Worm (Caenorhabditis elegans): ENCODE results near the gene pat-3.

Gene pat-3

DNA sequence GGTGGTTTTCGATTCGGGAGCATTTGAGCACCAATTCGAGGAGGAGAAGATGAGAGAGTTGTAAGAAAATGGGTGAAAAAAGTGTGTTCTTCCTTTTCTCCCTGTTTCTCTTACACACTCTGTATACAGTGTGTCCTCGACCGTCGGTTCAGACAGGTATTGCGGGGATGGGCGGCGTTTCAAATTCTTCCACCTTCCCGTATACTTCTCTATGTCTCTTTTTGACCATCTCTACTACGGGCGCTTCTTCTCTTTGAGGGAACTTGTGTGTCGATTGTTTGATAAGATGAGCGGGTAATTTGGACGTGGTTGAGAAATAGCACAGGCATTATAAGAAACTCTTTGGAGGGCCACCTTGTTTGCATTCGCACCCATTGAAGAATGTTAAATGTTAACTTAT is 26.4 kb downstream of the pat-3 start:
- TF ChIP-seq dox-1 (GFP tag; IDR thresholded peaks at IDR 0.05) (peak; percentile 74), attf-5 (GFP tag; optimal IDR thresholded peaks at IDR 0.05) (peak; percentile 12), ceh-58 (GFP tag; IDR thresholded peaks at IDR 0.05) (no peak), attf-6 (GFP tag; IDR thresholded peaks at IDR 0.05) (no peak), hmg-1.2 (GFP tag; IDR thresholded peaks at IDR 0.05) (peak; percentile 24; the same call in 1 of the 2 replicates), nhr-80 (tag; optimal IDR thresholded peaks at IDR 0.05) (peak; percentile 91), cebp-1 (GFP tag; IDR thresholded peaks at IDR 0.05) (no peak), cebp-1 (tag; optimal IDR thresholded peaks at IDR 0.05) (peak; percentile 48)

DNA sequence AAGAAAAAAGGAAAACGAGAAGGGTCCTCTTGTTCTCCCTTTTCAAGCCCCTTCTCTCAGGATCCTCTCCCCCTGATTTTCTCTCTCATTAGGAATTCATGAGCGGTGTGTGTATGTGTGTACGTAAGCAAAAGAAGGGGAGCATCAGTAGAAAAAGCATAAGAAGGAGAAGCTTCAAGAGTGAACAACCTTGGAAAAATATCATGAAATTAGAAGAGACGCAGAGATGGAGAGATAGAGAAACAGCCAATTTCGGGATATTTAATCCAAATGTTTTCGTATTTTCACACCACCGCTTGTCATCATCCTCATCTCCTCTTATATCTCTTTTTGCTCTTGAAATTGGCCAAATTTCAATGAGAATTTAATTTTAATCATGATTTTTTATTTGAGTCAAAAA is 30.8 kb downstream of the pat-3 start:
- TF ChIP-seq sdz-38 (tag; optimal IDR thresholded peaks at IDR 0.05) (no peak), hmg-1.2 (GFP tag; IDR thresholded peaks at IDR 0.05) (0 out of 2 replicates have a peak, but pooled peaks have one; percentile 12), dox-1 (GFP tag; IDR thresholded peaks at IDR 0.05) (no peak), F22D6.2 (tag; optimal IDR thresholded peaks at IDR 0.05) (no peak), unc-130 (GFP tag; optimal IDR thresholded peaks at IDR 0.05) (no peak), nhr-120 (GFP tag; IDR thresholded peaks at IDR 0.05) (no peak)

DNA sequence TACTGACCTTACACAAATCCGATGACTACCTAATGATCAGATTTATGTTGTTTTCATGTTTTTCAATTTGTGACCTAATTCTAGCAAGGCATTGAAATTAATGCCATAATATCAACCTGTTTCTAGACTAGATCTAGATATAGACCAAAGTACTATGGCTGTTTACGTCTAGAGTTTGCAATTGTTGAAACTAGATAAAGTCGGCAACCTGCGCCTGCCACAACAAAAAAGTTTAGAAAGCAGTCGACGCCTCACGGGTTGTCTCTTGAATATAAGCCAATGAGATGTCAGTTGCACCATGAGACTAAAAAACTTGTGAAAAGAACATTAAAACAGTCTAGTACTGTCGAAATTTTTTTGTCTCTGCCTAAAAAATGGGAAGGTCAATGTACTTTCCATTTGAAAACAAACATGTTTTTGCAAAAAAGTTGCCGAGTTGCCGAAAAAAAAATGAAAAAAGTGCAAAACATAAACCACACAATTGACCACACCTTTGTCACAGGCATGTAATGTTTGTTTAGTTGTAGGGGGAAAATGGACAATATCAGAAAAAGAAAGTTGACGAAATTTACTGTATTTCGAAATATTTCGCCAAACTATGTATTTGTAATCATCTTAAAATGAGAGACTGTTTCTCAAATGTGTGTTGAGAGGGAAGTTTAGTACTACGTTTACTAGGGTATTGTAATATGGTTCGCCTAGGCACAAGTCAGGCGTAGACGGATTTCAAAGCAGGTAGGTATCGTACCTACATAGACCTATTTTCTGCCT is 34.8 kb downstream of the pat-3 start:
- TF ChIP-seq ama-1 (optimal IDR thresholded peaks at IDR 0.05): no peak
- no peak for TF ChIP-seq ama-1 (GFP tag; optimal IDR thresholded peaks at IDR 0.05)
- TF ChIP-seq cebp-1 (GFP tag; IDR thresholded peaks at IDR 0.05): no peak
- TF ChIP-seq cebp-1 (tag; optimal IDR thresholded peaks at IDR 0.05): peak; percentile 75
- TF ChIP-seq T26A5.8 (tag; optimal IDR thresholded peaks at IDR 0.05): no peak
- no peak for TF ChIP-seq snpc-4 (GFP tag; optimal IDR thresholded peaks at IDR 0.05)
- peak in 2 of 4 experiments; percentile 20 to 40 for TF ChIP-seq snpc-4 (tag; optimal IDR thresholded peaks at IDR 0.05)

DNA sequence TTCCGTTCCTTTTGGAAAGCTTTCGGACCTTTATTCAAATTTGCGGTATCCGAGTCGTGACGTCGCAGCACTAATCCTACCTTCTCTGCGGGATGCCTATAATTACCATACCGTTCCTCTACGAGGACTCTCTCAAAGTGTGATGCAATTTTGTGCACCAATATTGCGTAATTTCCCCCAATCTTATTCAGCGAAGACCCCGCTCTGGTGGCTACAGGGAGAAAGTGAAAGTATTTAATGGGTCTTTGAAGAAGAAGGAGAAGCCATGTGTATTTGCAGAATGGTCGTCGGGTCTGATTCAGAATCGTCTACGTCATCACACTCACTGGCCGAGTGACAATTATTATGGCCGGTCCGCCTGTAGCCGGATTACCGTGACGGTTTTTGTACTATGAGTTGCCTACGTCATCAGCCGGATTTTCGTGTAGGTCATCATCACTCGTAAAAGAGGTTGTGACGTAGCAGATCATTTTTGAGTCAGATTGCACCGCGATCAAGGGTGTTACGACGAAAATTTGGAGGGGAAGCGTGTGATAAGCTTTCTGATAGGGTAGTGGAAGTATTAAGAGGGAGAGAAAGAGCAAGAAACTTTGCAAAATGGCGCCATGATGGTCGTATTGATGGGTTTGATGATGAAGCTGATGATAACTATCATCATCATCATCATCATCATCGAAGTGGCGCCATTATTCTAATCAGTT is 37.6 kb downstream of the pat-3 start:
- TF ChIP-seq nfya-2 (GFP tag; IDR thresholded peaks at IDR 0.05) (no peak), attf-3 (GFP tag; conservative IDR thresholded peaks at IDR 0.05) (no peak), cebp-2 (GFP tag; IDR thresholded peaks at IDR 0.05) (0 out of 2 replicates have a peak, but pooled peaks have one; percentile 34), nhr-80 (tag; optimal IDR thresholded peaks at IDR 0.05) (peak; percentile 9), ceh-27 (GFP tag; optimal IDR thresholded peaks at IDR 0.05) (no peak)

DNA sequence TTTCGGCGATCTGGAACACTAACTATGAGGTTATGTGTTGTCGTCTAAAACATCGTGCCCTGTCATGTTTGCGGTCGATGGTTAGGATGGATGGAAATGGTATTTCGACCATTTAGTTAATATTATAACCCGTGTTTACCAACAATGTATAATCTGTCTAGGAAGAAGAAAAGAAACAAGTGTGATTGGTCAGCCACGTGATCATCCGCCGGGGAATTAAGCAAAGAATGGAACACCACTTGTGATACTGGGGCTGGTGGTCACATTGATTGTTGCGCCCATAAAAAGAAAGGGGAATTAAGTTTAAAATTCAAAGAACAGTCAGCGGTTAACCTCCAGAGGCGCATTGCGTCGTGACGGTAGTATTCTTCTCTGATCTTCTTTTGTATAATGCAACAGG is 38.3 kb downstream of the pat-3 start:
- TF ChIP-seq nfya-2 (GFP tag; IDR thresholded peaks at IDR 0.05) (no peak), madf-8 (GFP tag; conservative IDR thresholded peaks at IDR 0.05) (no peak), lin-40 (tag; optimal IDR thresholded peaks at IDR 0.05) (peak; percentile 22), repo-1 (tag; optimal IDR thresholded peaks at IDR 0.05) (no peak), nhr-80 (tag; optimal IDR thresholded peaks at IDR 0.05) (peak; percentile 9), egl-44 (GFP tag; IDR thresholded peaks at IDR 0.05) (0 out of 2 replicates have a peak, but pooled peaks have one; percentile 53), F37B4.10 (GFP tag; IDR thresholded peaks at IDR 0.05) (no peak), nfyb-1 (GFP tag; IDR thresholded peaks at IDR 0.05) (peak; percentile 48; the same call in 1 of the 2 replicates), ZK185.1 (tag; optimal IDR thresholded peaks at IDR 0.05; ENCODE audit: poor library complexity, severe bottlenecking) (peak; percentile 6), pha-4 (tag; optimal IDR thresholded peaks at IDR 0.05) (peak; percentile 32), chd-7 (tag; optimal IDR thresholded peaks at IDR 0.05) (peak; percentile 36), mes-4 (tag; optimal IDR thresholded peaks at IDR 0.05) (no peak), cebp-1 (GFP tag; IDR thresholded peaks at IDR 0.05) (peak; percentile 18; the same call in 1 of the 2 replicates), cebp-1 (tag; optimal IDR thresholded peaks at IDR 0.05) (peak; percentile 60)

All from whole organism, young adult.